Worm (Caenorhabditis elegans): Measurements from ENCODE around the gene F28F8.9.
"Not testable (repeated sequence)": the region's sequence is repeated elsewhere in the genome, so short reads cannot be mapped to it uniquely, and the experiment has no call there.

The F28F8.9 gene

ce11 chrV:15594573-15594972 lies 16.1 kb upstream of the F28F8.9 start, which contains the start of gene fbxa-139:
Gene fbxa-139 (minus strand): TSS chrV:15594673.
- TF ChIP-seq tab-1 (GFP tag; IDR thresholded peaks at IDR 0.05) (no peak), med-1 (GFP tag; optimal IDR thresholded peaks at IDR 0.05; ENCODE audit: insufficient read depth) (no peak), ztf-23 (GFP tag; IDR thresholded peaks at IDR 0.05) (no peak), klf-2 (GFP tag; conservative IDR thresholded peaks at IDR 0.05) (no peak), T22C8.4 (GFP tag; IDR thresholded peaks at IDR 0.05) (no peak), cog-1 (tag; optimal IDR thresholded peaks at IDR 0.05) (no peak)

- TF ChIP-seq cog-1 (tag; optimal IDR thresholded peaks at IDR 0.05); klf-2 (GFP tag; conservative IDR thresholded peaks at IDR 0.05); flt-1 (GFP tag; IDR thresholded peaks at IDR 0.05): not testable (repeated sequence)
Observed at ce11 chrV:15590183-15590667, 11.8 kb upstream of the F28F8.9 start, which contains the start of gene F28F8.7. Gene F28F8.7 (minus strand): TSS chrV:15590617.

ce11 chrV:15577395-15577896 lies 1.0 kb downstream of the F28F8.9 start, which contains the start of gene atx-3:
Gene atx-3 (minus strand): TSS chrV:15577445.
- TF ChIP-seq ztf-29 (GFP tag; IDR thresholded peaks at IDR 0.05) (no peak), flt-1 (GFP tag; IDR thresholded peaks at IDR 0.05) (no peak), tab-1 (GFP tag; IDR thresholded peaks at IDR 0.05) (no peak), ztf-23 (GFP tag; IDR thresholded peaks at IDR 0.05) (no peak), ref-1 (GFP tag; conservative IDR thresholded peaks at IDR 0.05) (no peak), klf-2 (GFP tag; conservative IDR thresholded peaks at IDR 0.05) (no peak), cog-1 (tag; optimal IDR thresholded peaks at IDR 0.05) (no peak), med-1 (GFP tag; optimal IDR thresholded peaks at IDR 0.05; ENCODE audit: insufficient read depth) (no peak), T22C8.4 (GFP tag; IDR thresholded peaks at IDR 0.05) (no peak)

ce11 chrV:15575305-15575704 lies 3.2 kb downstream of the F28F8.9 start, which contains the start of gene mdt-28:
Gene mdt-28 (minus strand): TSS chrV:15575405.
- no peak for TF ChIP-seq cog-1 (tag; optimal IDR thresholded peaks at IDR 0.05)
- TF ChIP-seq ztf-23 (GFP tag; IDR thresholded peaks at IDR 0.05) = no peak
- TF ChIP-seq ztf-29 (GFP tag; IDR thresholded peaks at IDR 0.05) = no peak
- TF ChIP-seq tab-1 (GFP tag; IDR thresholded peaks at IDR 0.05) = no peak
- TF ChIP-seq T22C8.4 (GFP tag; IDR thresholded peaks at IDR 0.05) = no peak
- no peak for TF ChIP-seq med-1 (GFP tag; optimal IDR thresholded peaks at IDR 0.05; ENCODE audit: insufficient read depth)
- TF ChIP-seq klf-2 (GFP tag; conservative IDR thresholded peaks at IDR 0.05) = no peak
- no peak for TF ChIP-seq flt-1 (GFP tag; IDR thresholded peaks at IDR 0.05)
- no peak for TF ChIP-seq ref-1 (GFP tag; conservative IDR thresholded peaks at IDR 0.05)

- no peak for TF ChIP-seq ztf-23 (GFP tag; IDR thresholded peaks at IDR 0.05)
- TF ChIP-seq T22C8.4 (GFP tag; IDR thresholded peaks at IDR 0.05) = no peak
- TF ChIP-seq cog-1 (tag; optimal IDR thresholded peaks at IDR 0.05) = no peak
- no peak for TF ChIP-seq ref-1 (GFP tag; conservative IDR thresholded peaks at IDR 0.05)
- TF ChIP-seq ztf-29 (GFP tag; IDR thresholded peaks at IDR 0.05) = no peak
- no peak for TF ChIP-seq flt-1 (GFP tag; IDR thresholded peaks at IDR 0.05)
- TF ChIP-seq med-1 (GFP tag; optimal IDR thresholded peaks at IDR 0.05; ENCODE audit: insufficient read depth) = no peak
- TF ChIP-seq klf-2 (GFP tag; conservative IDR thresholded peaks at IDR 0.05) = no peak
- TF ChIP-seq tab-1 (GFP tag; IDR thresholded peaks at IDR 0.05) = no peak
Observed at ce11 chrV:15572613-15573012, 5.9 kb downstream of the F28F8.9 start, which contains the start of gene fbxa-94. Gene fbxa-94 (plus strand): TSS chrV:15572913.

ce11 chrV:15571006-15571526 lies 7.4 kb downstream of the F28F8.9 start, which contains the start of gene fbxa-95:
Gene fbxa-95 (plus strand): TSS chrV:15571476.
- no peak for TF ChIP-seq klf-2 (GFP tag; conservative IDR thresholded peaks at IDR 0.05)
- TF ChIP-seq tab-1 (GFP tag; IDR thresholded peaks at IDR 0.05) = no peak
- no peak for TF ChIP-seq flt-1 (GFP tag; IDR thresholded peaks at IDR 0.05)
- no peak for TF ChIP-seq ztf-29 (GFP tag; IDR thresholded peaks at IDR 0.05)
- no peak for TF ChIP-seq T22C8.4 (GFP tag; IDR thresholded peaks at IDR 0.05)
- no peak for TF ChIP-seq ref-1 (GFP tag; conservative IDR thresholded peaks at IDR 0.05)
- TF ChIP-seq cog-1 (tag; optimal IDR thresholded peaks at IDR 0.05) = no peak
- no peak for TF ChIP-seq med-1 (GFP tag; optimal IDR thresholded peaks at IDR 0.05; ENCODE audit: insufficient read depth)
- no peak for TF ChIP-seq ztf-23 (GFP tag; IDR thresholded peaks at IDR 0.05)

ce11 chrV:15569702-15570430 lies 8.6 kb downstream of the F28F8.9 start, which contains the start of gene lsm-5:
Gene lsm-5 (plus strand): TSS chrV:15570380.
- TF ChIP-seq ztf-23 (GFP tag; IDR thresholded peaks at IDR 0.05) = no peak
- no peak for TF ChIP-seq cog-1 (tag; optimal IDR thresholded peaks at IDR 0.05)
- TF ChIP-seq tab-1 (GFP tag; IDR thresholded peaks at IDR 0.05) = no peak
- TF ChIP-seq flt-1 (GFP tag; IDR thresholded peaks at IDR 0.05) = no peak
- TF ChIP-seq ref-1 (GFP tag; conservative IDR thresholded peaks at IDR 0.05) = no peak
- TF ChIP-seq klf-2 (GFP tag; conservative IDR thresholded peaks at IDR 0.05) = no peak
- no peak for TF ChIP-seq T22C8.4 (GFP tag; IDR thresholded peaks at IDR 0.05)
- no peak for TF ChIP-seq med-1 (GFP tag; optimal IDR thresholded peaks at IDR 0.05; ENCODE audit: insufficient read depth)
- no peak for TF ChIP-seq ztf-29 (GFP tag; IDR thresholded peaks at IDR 0.05)

ce11 chrV:15568381-15568780 lies 10.1 kb downstream of the F28F8.9 start:
- TF ChIP-seq flt-1 (GFP tag; IDR thresholded peaks at IDR 0.05) (no peak), klf-2 (GFP tag; conservative IDR thresholded peaks at IDR 0.05) (no peak), cog-1 (tag; optimal IDR thresholded peaks at IDR 0.05) (no peak), ref-1 (GFP tag; conservative IDR thresholded peaks at IDR 0.05) (no peak), T22C8.4 (GFP tag; IDR thresholded peaks at IDR 0.05) (no peak), ztf-29 (GFP tag; IDR thresholded peaks at IDR 0.05) (no peak), tab-1 (GFP tag; IDR thresholded peaks at IDR 0.05) (no peak), ztf-23 (GFP tag; IDR thresholded peaks at IDR 0.05) (no peak), med-1 (GFP tag; optimal IDR thresholded peaks at IDR 0.05; ENCODE audit: insufficient read depth) (no peak)

- TF ChIP-seq ztf-29 (GFP tag; IDR thresholded peaks at IDR 0.05) = no peak
- TF ChIP-seq cog-1 (tag; optimal IDR thresholded peaks at IDR 0.05) = no peak
- no peak for TF ChIP-seq ref-1 (GFP tag; conservative IDR thresholded peaks at IDR 0.05)
- no peak for TF ChIP-seq klf-2 (GFP tag; conservative IDR thresholded peaks at IDR 0.05)
- TF ChIP-seq ztf-23 (GFP tag; IDR thresholded peaks at IDR 0.05) = no peak
- no peak for TF ChIP-seq T22C8.4 (GFP tag; IDR thresholded peaks at IDR 0.05)
- TF ChIP-seq tab-1 (GFP tag; IDR thresholded peaks at IDR 0.05) = no peak
- no peak for TF ChIP-seq flt-1 (GFP tag; IDR thresholded peaks at IDR 0.05)
- no peak for TF ChIP-seq med-1 (GFP tag; optimal IDR thresholded peaks at IDR 0.05; ENCODE audit: insufficient read depth)
Observed at ce11 chrV:15567344-15567804, 11.1 kb downstream of the F28F8.9 start, which contains the start of gene acs-2. Gene acs-2 (plus strand): TSS chrV:15567394.

All from whole organism, midembryonic.